Fruit fly (Drosophila melanogaster) whole organism, embryonic: ENCODE results near the gene UQCR-14.

ENCODE experiments used
- Adf1 ChIP-seq: fragments of 200-800 bp; sonication (Bioruptor generic); IDR thresholded peaks from 2 replicates; pipeline ENCODE4 v1.3.6; 2022; ENCODE audit warnings: missing biosample characterization, missing genetic modification characterization
- B-H1 ChIP-seq: fragments of 200-800 bp; sonication (Bioruptor generic); IDR thresholded peaks from 3 replicates; pipeline ENCODE4 v1.3.6; 2022; ENCODE audit warnings: missing biosample characterization, missing genetic modification characterization
- BEAF-32 ChIP-seq: fragments of 200-800 bp; sonication (Bioruptor generic); optimal IDR thresholded peaks from 3 replicates; lab custom pipeline; 2017; ENCODE audit warnings: missing biosample characterization, missing genetic modification characterization, mild to moderate bottlenecking, moderate library complexity, missing genetic modification reagents
- Bgb ChIP-seq: fragments of 200-800 bp; sonication (Bioruptor generic); IDR thresholded peaks from 2 replicates; pipeline ENCODE4 v1.3.6; 2022; ENCODE audit warnings: missing biosample characterization, missing genetic modification characterization; ENCODE audit not compliant: partially characterized antibody
- CG11456 ChIP-seq: fragments of 200-800 bp; sonication (Bioruptor generic); IDR thresholded peaks from 3 replicates; pipeline ENCODE4 v1.3.6; 2022; ENCODE audit warnings: missing biosample characterization, missing genetic modification characterization
- CG15601 ChIP-seq: fragments of 200-800 bp; sonication (Bioruptor generic); optimal IDR thresholded peaks from 3 replicates; lab custom pipeline; 2019; ENCODE audit warnings: missing biosample characterization, mild to moderate bottlenecking, missing genetic modification characterization, moderate library complexity
- CG17568 ChIP-seq: fragments of 200-800 bp; sonication (Bioruptor generic); optimal IDR thresholded peaks from 2 replicates; lab custom pipeline; 2018; ENCODE audit warnings: missing biosample characterization, mild to moderate bottlenecking, missing genetic modification characterization, moderate library complexity
- CG34422 ChIP-seq: fragments of 200-800 bp; sonication (Bioruptor generic); IDR thresholded peaks from 3 replicates; pipeline ENCODE4 v1.3.6; 2022; ENCODE audit warnings: missing biosample characterization, missing genetic modification characterization
- CG3847 ChIP-seq: fragments of 200-800 bp; sonication (Bioruptor generic); IDR thresholded peaks from 2 replicates; pipeline ENCODE4 v1.3.6; 2022; ENCODE audit warnings: missing biosample characterization, missing genetic modification characterization
- CG3995 ChIP-seq: fragments of 200-800 bp; sonication (Bioruptor generic); optimal IDR thresholded peaks from 3 replicates; lab custom pipeline; 2016; ENCODE audit warnings: missing biosample characterization, missing genetic modification characterization
- CG4360 ChIP-seq: fragments of 200-800 bp; sonication (Bioruptor generic); IDR thresholded peaks from 2 replicates; pipeline ENCODE4 v1.3.6; 2022; ENCODE audit warnings: missing biosample characterization, missing genetic modification characterization
- CG9797 ChIP-seq: fragments of 200-800 bp; sonication (Bioruptor generic); optimal IDR thresholded peaks from 3 replicates; lab custom pipeline; 2018; ENCODE audit warnings: missing biosample characterization, mild to moderate bottlenecking, missing genetic modification characterization
- CTCF ChIP-seq: fragments of 200-800 bp; sonication (Bioruptor generic); optimal IDR thresholded peaks from 2 replicates; lab custom pipeline; 2017; ENCODE audit warnings: missing biosample characterization, mild to moderate bottlenecking, missing genetic modification characterization, moderate library complexity
- Dip2 ChIP-seq: fragments of 200-800 bp; sonication (Bioruptor generic); IDR thresholded peaks from 2 replicates; pipeline ENCODE4 v1.3.6; 2022; ENCODE audit warnings: missing biosample characterization, missing genetic modification characterization
- Doc3 ChIP-seq: fragments of 200-800 bp; sonication (Bioruptor generic); IDR thresholded peaks from 3 replicates; pipeline ENCODE4 v1.3.6; 2022; ENCODE audit warnings: missing biosample characterization, missing genetic modification characterization; ENCODE audit not compliant: partially characterized antibody
- Dref ChIP-seq: fragments of 200-800 bp; sonication (Bioruptor generic); IDR thresholded peaks from 2 replicates; pipeline ENCODE4 v1.3.6; 2022; ENCODE audit warnings: missing biosample characterization, missing genetic modification characterization
- E2f1 ChIP-seq: fragments of 200-800 bp; sonication (Bioruptor generic); IDR thresholded peaks from 2 replicates; pipeline ENCODE4 v1.3.6; 2022; ENCODE audit warnings: missing biosample characterization, missing genetic modification characterization
- E2f2 ChIP-seq: fragments of 200-800 bp; sonication (Bioruptor generic); IDR thresholded peaks from 2 replicates; pipeline ENCODE4 v1.3.6; 2022; ENCODE audit warnings: missing biosample characterization, missing genetic modification characterization
- Elba2 ChIP-seq: fragments of 200-800 bp; sonication (Bioruptor generic); optimal IDR thresholded peaks from 3 replicates; lab custom pipeline; 2016; ENCODE audit warnings: missing biosample characterization, missing genetic modification characterization
- Ets65A ChIP-seq: fragments of 200-800 bp; sonication (Bioruptor generic); peaks from one replicate; lab custom pipeline; 2016; ENCODE audit warnings: missing biosample characterization, missing genetic modification characterization
- Fer1 ChIP-seq: fragments of 200-800 bp; sonication (Bioruptor generic); optimal IDR thresholded peaks from 2 replicates; lab custom pipeline; 2017; ENCODE audit warnings: missing biosample characterization, mild to moderate bottlenecking, missing genetic modification characterization
- HLHmδ ChIP-seq: fragments of 200-800 bp; sonication (Bioruptor generic); optimal IDR thresholded peaks from 2 replicates; lab custom pipeline; 2018; ENCODE audit warnings: missing biosample characterization, mild to moderate bottlenecking, missing genetic modification characterization, moderate library complexity
- MBD-R2 ChIP-seq: fragments of 200-800 bp; sonication (Bioruptor generic); IDR thresholded peaks from 2 replicates; pipeline ENCODE4 v1.3.6; 2022; ENCODE audit warnings: missing biosample characterization, missing genetic modification characterization
- NK7.1 ChIP-seq: fragments of 200-800 bp; sonication (Bioruptor generic); optimal IDR thresholded peaks from 3 replicates; lab custom pipeline; 2016; ENCODE audit warnings: missing biosample characterization, missing genetic modification characterization
- NfI ChIP-seq: fragments of 200-800 bp; sonication (Bioruptor generic); optimal IDR thresholded peaks from 3 replicates; lab custom pipeline; 2018; ENCODE audit warnings: missing biosample characterization, mild to moderate bottlenecking, missing genetic modification characterization, moderate library complexity
- Oaz ChIP-seq: fragments of 200-800 bp; sonication (Bioruptor generic); IDR thresholded peaks from 2 replicates; pipeline ENCODE4 v1.3.6; 2022; ENCODE audit warnings: missing biosample characterization, missing genetic modification characterization
- Opbp ChIP-seq: fragments of 200-800 bp; sonication (Bioruptor generic); IDR thresholded peaks from 3 replicates; pipeline ENCODE4 v1.3.6; 2022; ENCODE audit warnings: missing biosample characterization, missing genetic modification characterization; ENCODE audit not compliant: partially characterized antibody
- Ptx1 ChIP-seq: fragments of 200-800 bp; sonication (Bioruptor generic); IDR thresholded peaks from 2 replicates; pipeline ENCODE4 v1.3.6; 2022; ENCODE audit warnings: missing biosample characterization, missing genetic modification characterization
- Six4 ChIP-seq: fragments of 200-800 bp; sonication (Bioruptor generic); optimal IDR thresholded peaks from 2 replicates; lab custom pipeline; 2016; ENCODE audit warnings: missing biosample characterization, missing genetic modification characterization
- Xbp1 ChIP-seq: fragments of 200-800 bp; sonication (Bioruptor generic); optimal IDR thresholded peaks from 3 replicates; lab custom pipeline; 2016; ENCODE audit warnings: missing biosample characterization, mild to moderate bottlenecking, missing genetic modification characterization
- chm ChIP-seq: fragments of 200-800 bp; sonication (Bioruptor generic); IDR thresholded peaks from 2 replicates; pipeline ENCODE4 v1.3.6; 2022; ENCODE audit warnings: missing biosample characterization, missing genetic modification characterization
- ci ChIP-seq: fragments of 200-800 bp; sonication (Bioruptor generic); IDR thresholded peaks from 3 replicates; pipeline ENCODE4 v1.3.6; 2022; ENCODE audit warnings: missing biosample characterization, missing genetic modification characterization
- cwo ChIP-seq: fragments of 200-800 bp; sonication (Bioruptor generic); optimal IDR thresholded peaks from 3 replicates; lab custom pipeline; 2017; ENCODE audit warnings: missing biosample characterization, missing genetic modification characterization, mild to moderate bottlenecking, moderate library complexity, missing genetic modification reagents
- da ChIP-seq: fragments of 200-800 bp; sonication (Bioruptor generic); optimal IDR thresholded peaks from 2 replicates; lab custom pipeline; 2016; ENCODE audit warnings: missing biosample characterization, missing genetic modification characterization
- dati ChIP-seq: fragments of 200-800 bp; sonication (Bioruptor generic); IDR thresholded peaks from 2 replicates; pipeline ENCODE4 v1.3.6; 2022; ENCODE audit warnings: missing biosample characterization, missing genetic modification characterization
- fru ChIP-seq: fragments of >200 bp; optimal IDR thresholded peaks from 2 replicates; lab custom pipeline; 2017
- lilli ChIP-seq: fragments of 200-800 bp; sonication (Bioruptor generic); optimal IDR thresholded peaks from 3 replicates; lab custom pipeline; 2016; ENCODE audit warnings: missing biosample characterization, missing genetic modification characterization
- lola ChIP-seq, 3 experiments: fragments of >200 bp in 2 of 3; fragments of 200-800 bp in 1 of 3; sonication (Bioruptor generic) in 1 of 3; optimal IDR thresholded peaks; 2 replicates each; lab custom pipeline; 2017 to 2019; ENCODE audit warnings: missing biosample characterization in 3 of 3, missing genetic modification characterization in 3 of 3, mild to moderate bottlenecking in 1 of 3, moderate library complexity in 1 of 3
- mam ChIP-seq: fragments of 200-800 bp; sonication (Bioruptor generic); optimal IDR thresholded peaks from 3 replicates; lab custom pipeline; 2016; ENCODE audit warnings: missing biosample characterization, missing genetic modification characterization
- nmo ChIP-seq: fragments of 200-800 bp; sonication (Bioruptor generic); optimal IDR thresholded peaks from 2 replicates; lab custom pipeline; 2018; ENCODE audit warnings: missing biosample characterization, mild to moderate bottlenecking, missing genetic modification characterization, moderate library complexity
- onecut ChIP-seq: fragments of 200-800 bp; sonication (Bioruptor generic); IDR thresholded peaks from 2 replicates; pipeline ENCODE4 v1.3.6; 2022; ENCODE audit warnings: missing biosample characterization, missing genetic modification characterization
- psq ChIP-seq: fragments of 200-800 bp; sonication (Bioruptor generic); optimal IDR thresholded peaks from 2 replicates; lab custom pipeline; 2017; ENCODE audit warnings: missing biosample characterization, missing genetic modification characterization
- sens ChIP-seq: fragments of 200-800 bp; sonication (Bioruptor generic); peaks from one replicate; lab custom pipeline; 2016; ENCODE audit warnings: missing biosample characterization, missing genetic modification characterization
- shn ChIP-seq: fragments of 200-800 bp; sonication (Bioruptor generic); optimal IDR thresholded peaks from 3 replicates; lab custom pipeline; 2016; ENCODE audit warnings: missing biosample characterization, missing genetic modification characterization
- slou ChIP-seq: fragments of 200-800 bp; sonication (Bioruptor generic); optimal IDR thresholded peaks from 3 replicates; lab custom pipeline; 2016; ENCODE audit warnings: missing biosample characterization, missing genetic modification characterization
- sna ChIP-seq: fragments of 200-800 bp; sonication (Bioruptor generic); IDR thresholded peaks from 2 replicates; pipeline ENCODE4 v1.3.6; 2022; ENCODE audit warnings: missing biosample characterization, missing genetic modification characterization; ENCODE audit not compliant: partially characterized antibody
- ssp ChIP-seq: fragments of 200-800 bp; sonication (Bioruptor generic); IDR thresholded peaks from 2 replicates; pipeline ENCODE4 v1.3.6; 2022; ENCODE audit warnings: missing biosample characterization, missing genetic modification characterization
- wdn ChIP-seq: fragments of 200-800 bp; sonication (Bioruptor generic); IDR thresholded peaks from 2 replicates; pipeline ENCODE4 v1.3.6; 2022; ENCODE audit warnings: missing biosample characterization, missing genetic modification characterization
- zfh1 ChIP-seq: fragments of 200-800 bp; sonication (Bioruptor generic); IDR thresholded peaks from 3 replicates; pipeline ENCODE4 v1.3.6; 2022; ENCODE audit warnings: missing biosample characterization, missing genetic modification characterization

Gene UQCR-14

dm6 chrX:16275854-16276338 lies 10.2 kb upstream of the UQCR-14 start, which contains the start of the genes kat80 and Prosalpha4 (continued):
- TF ChIP-seq Elba2 (GFP tag; lab: Kevin White, UChicago) (no peak), CG17568 (GFP tag; lab: Kevin White, UChicago) (no peak), cwo (GFP tag; lab: Kevin White, UChicago) (no peak)
- TF ChIP-seq, all 482 proteins: peak for 151

dm6 chrX:16277878-16278506 lies 8.1 kb upstream of the UQCR-14 start, which contains the start of gene eas:
Gene eas (plus strand): TSS chrX:16278328.
- TF ChIP-seq Opbp (GFP tag; lab: Robert Waterston, UW): peak; percentile 75
- TF ChIP-seq mam (GFP tag; lab: Kevin White, UChicago): peak; percentile 15
- TF ChIP-seq chm (GFP tag; lab: Robert Waterston, UW): peak; percentile 59; the same call in 1 of the 2 replicates
- TF ChIP-seq sna (GFP tag; lab: Robert Waterston, UW): peak; percentile 41; the same call in 1 of the 2 replicates
- TF ChIP-seq CG4360: no peak
- peak; percentile 93 for TF ChIP-seq onecut (GFP tag; lab: Robert Waterston, UW)
- TF ChIP-seq Fer1: no peak
- no peak for TF ChIP-seq NfI (GFP tag; lab: Kevin White, UChicago)
- no peak for TF ChIP-seq psq
- peak; percentile 81 for TF ChIP-seq E2f2 (GFP tag; lab: Robert Waterston, UW)
- peak; percentile 50; the same call in 1 of the 2 replicates for TF ChIP-seq ssp (GFP tag; lab: Robert Waterston, UW)
- TF ChIP-seq fru: no peak
- peak; percentile 83 for TF ChIP-seq Bgb (GFP tag; lab: Robert Waterston, UW)
- TF ChIP-seq slou (GFP tag; lab: Kevin White, UChicago): no peak
- no peak for TF ChIP-seq Dip2
- peak; percentile 43 for TF ChIP-seq lilli (GFP tag; lab: Kevin White, UChicago)
- TF ChIP-seq BEAF-32 (GFP tag; lab: Kevin White, UChicago): peak; percentile 87
- TF ChIP-seq CG3847: peak; percentile 37; the same call in 1 of the 2 replicates
- TF ChIP-seq E2f1 (GFP tag; lab: Robert Waterston, UW): no peak
- TF ChIP-seq dati: no peak
- peak; percentile 51 for TF ChIP-seq CTCF
- TF ChIP-seq Dref (GFP tag; lab: Robert Waterston, UW): peak; percentile 59
- TF ChIP-seq Oaz (GFP tag; lab: Robert Waterston, UW): no peak
- peak; percentile 91 for TF ChIP-seq Ets65A (GFP tag; lab: Kevin White, UChicago)
- no peak for TF ChIP-seq wdn (GFP tag; lab: Robert Waterston, UW)
- peak; percentile 24; the same call in 1 of the 2 replicates for TF ChIP-seq Ptx1 (GFP tag; lab: Robert Waterston, UW)
- no peak for TF ChIP-seq Six4 (GFP tag; lab: Kevin White, UChicago)
- peak; percentile 58 for TF ChIP-seq nmo
- no peak for TF ChIP-seq NK7.1 (GFP tag; lab: Kevin White, UChicago)
- no peak for TF ChIP-seq Adf1
- peak; percentile 54; the same call in 2 of the 3 replicates for TF ChIP-seq Doc3
- peak in 1 of 3 experiments; percentile 50 for TF ChIP-seq lola (GFP tag; optimal IDR thresholded peaks at IDR 0.05; lab: Kevin White, UChicago)
- no peak for TF ChIP-seq zfh1
- peak; percentile 74 for TF ChIP-seq ci (GFP tag; lab: Robert Waterston, UW)
- no peak for TF ChIP-seq da (GFP tag; lab: Kevin White, UChicago)
- no peak for TF ChIP-seq CG34422 (GFP tag; lab: Robert Waterston, UW)
- TF ChIP-seq HLHmδ (GFP tag; lab: Kevin White, UChicago): peak; percentile 42
- TF ChIP-seq MBD-R2: peak; percentile 55
- peak; percentile 27 for TF ChIP-seq Xbp1 (GFP tag; lab: Kevin White, UChicago)
- TF ChIP-seq CG11456 (GFP tag; lab: Robert Waterston, UW): peak; percentile 53; the same call in 2 of the 3 replicates
- no peak for TF ChIP-seq B-H1 (GFP tag; lab: Robert Waterston, UW)
- TF ChIP-seq CG15601 (tag; lab: Kevin White, UChicago): peak; percentile 14
- peak; percentile 67 for TF ChIP-seq CG3995 (GFP tag; lab: Kevin White, UChicago)
- peak; percentile 88 for TF ChIP-seq CG9797 (GFP tag; lab: Kevin White, UChicago)
- peak; percentile 88 for TF ChIP-seq sens (GFP tag; lab: Kevin White, UChicago)
- no peak for TF ChIP-seq shn
